Worm (Caenorhabditis elegans) whole organism, young adult: ENCODE measurements around the gene Y62H9A.16.

Source experiments
- F49E8.2 ChIP-seq: sonication (generic microtip); optimal IDR thresholded peaks from 3 replicates; lab custom pipeline; 2017; ENCODE audit warnings: missing genetic modification characterization, mild to moderate bottlenecking, missing compliant biosample characterization, antibody characterized with exemption, moderate library complexity; ENCODE audit not compliant: insufficient read depth
- F55B11.4 ChIP-seq: sonication (generic microtip); optimal IDR thresholded peaks from 2 replicates; lab custom pipeline; 2016; ENCODE audit warnings: missing compliant biosample characterization, missing genetic modification characterization, borderline replicate concordance; ENCODE audit not compliant: insufficient read depth
- F57C9.4 ChIP-seq: sonication (generic microtip); optimal IDR thresholded peaks from 2 replicates; lab custom pipeline; 2017; ENCODE audit warnings: mild to moderate bottlenecking, missing genetic modification characterization, missing compliant biosample characterization
- Y53G8AR.9 ChIP-seq: fragments of 200-800 bp; sonication (Bioruptor generic); conservative IDR thresholded peaks from 2 replicates; pipeline ENCODE4 v1.3.6; 2022; ENCODE audit warnings: missing genetic modification reagents, missing genetic modification characterization, missing compliant biosample characterization
- Y67H2A.10 ChIP-seq: fragments of 200-800 bp; sonication (Bioruptor generic); conservative IDR thresholded peaks from 2 replicates; pipeline ENCODE4 v1.3.6; 2022; ENCODE audit warnings: missing genetic modification reagents, missing genetic modification characterization, missing compliant biosample characterization
- ZK185.1 ChIP-seq: sonication (generic microtip); optimal IDR thresholded peaks from 2 replicates; lab custom pipeline; 2016; ENCODE audit warnings: mild to moderate bottlenecking, missing genetic modification characterization, missing compliant biosample characterization; ENCODE audit not compliant: poor library complexity, severe bottlenecking
- akir-1 ChIP-seq: fragments of 200-800 bp; sonication (Bioruptor generic); optimal IDR thresholded peaks from 2 replicates; lab custom pipeline; 2018; ENCODE audit warnings: mild to moderate bottlenecking, missing genetic modification characterization, moderate library complexity, missing compliant biosample characterization
- aptf-2 ChIP-seq: fragments of 200-800 bp; sonication (Bioruptor generic); conservative IDR thresholded peaks from 2 replicates; pipeline ENCODE4 v1.3.6; 2022; ENCODE audit warnings: missing genetic modification reagents, missing genetic modification characterization, missing compliant biosample characterization
- athp-1 ChIP-seq: sonication (generic microtip); optimal IDR thresholded peaks from 2 replicates; lab custom pipeline; 2017; ENCODE audit warnings: mild to moderate bottlenecking, missing genetic modification characterization, missing compliant biosample characterization
- cebp-1 ChIP-seq, 2 experiments: fragments of 200-800 bp in 1 of 2; sonication (Bioruptor generic) in 1 of 2; sonication (generic microtip) in 1 of 2; IDR thresholded peaks in 1 of 2; optimal IDR thresholded peaks in 1 of 2; 2 replicates each; pipeline versions ENCODE4 v1.3.6 to Lab custom; 2017 to 2022; ENCODE audit warnings: missing compliant biosample characterization in 2 of 2, missing genetic modification characterization in 2 of 2, mild to moderate bottlenecking in 1 of 2, missing genetic modification reagents in 1 of 2, moderate library complexity in 1 of 2
- ceh-100 ChIP-seq: fragments of 200-800 bp; sonication (Bioruptor generic); IDR thresholded peaks from 2 replicates; pipeline ENCODE4 v1.3.6; 2022; ENCODE audit warnings: missing genetic modification reagents, missing genetic modification characterization, missing compliant biosample characterization
- ceh-79 ChIP-seq: sonication (generic microtip); optimal IDR thresholded peaks from 2 replicates; lab custom pipeline; 2017; ENCODE audit warnings: mild to moderate bottlenecking, missing genetic modification characterization, missing compliant biosample characterization
- chd-7 ChIP-seq: sonication (generic microtip); optimal IDR thresholded peaks from 2 replicates; lab custom pipeline; 2016; ENCODE audit warnings: mild to moderate bottlenecking, missing genetic modification characterization, moderate library complexity, missing compliant biosample characterization
- die-1 ChIP-seq: sonication (generic microtip); optimal IDR thresholded peaks from 2 replicates; lab custom pipeline; 2016; ENCODE audit warnings: missing genotype, mild to moderate bottlenecking, missing genetic modification characterization, missing compliant biosample characterization
- dox-1 ChIP-seq: fragments of 200-800 bp; sonication (Bioruptor generic); IDR thresholded peaks from 2 replicates; pipeline ENCODE4 v1.3.6; 2022; ENCODE audit warnings: missing genetic modification reagents, missing genetic modification characterization, missing compliant biosample characterization
- ets-4 ChIP-seq: fragments of 200-800 bp; sonication (Bioruptor generic); optimal IDR thresholded peaks from 2 replicates; lab custom pipeline; 2018; ENCODE audit warnings: mild to moderate bottlenecking, missing genetic modification characterization, missing compliant biosample characterization
- gei-17 ChIP-seq: fragments of 200-800 bp; sonication (Bioruptor generic); optimal IDR thresholded peaks from 2 replicates; lab custom pipeline; 2018; ENCODE audit warnings: mild to moderate bottlenecking, missing genetic modification characterization, missing compliant biosample characterization
- hlh-12 ChIP-seq: sonication (generic microtip); optimal IDR thresholded peaks from 2 replicates; lab custom pipeline; 2016; ENCODE audit warnings: missing genetic modification characterization, missing compliant biosample characterization
- hrde-1 ChIP-seq: sonication (generic microtip); optimal IDR thresholded peaks from 2 replicates; lab custom pipeline; 2016; ENCODE audit warnings: missing genetic modification characterization, mild to moderate bottlenecking, missing compliant biosample characterization, moderate library complexity, missing genotype, missing genetic modification reagents, borderline replicate concordance
- lag-1 ChIP-seq: fragments of 200-800 bp; sonication (Bioruptor generic); IDR thresholded peaks from 2 replicates; pipeline ENCODE4 v1.3.6; 2022; ENCODE audit warnings: missing genetic modification reagents, missing genetic modification characterization, missing compliant biosample characterization
- lin-54 ChIP-seq: fragments of 200-800 bp; sonication (Bioruptor generic); optimal IDR thresholded peaks from 2 replicates; lab custom pipeline; 2018; ENCODE audit warnings: mild to moderate bottlenecking, missing genetic modification characterization, missing compliant biosample characterization
- madf-10 ChIP-seq: sonication (generic microtip); optimal IDR thresholded peaks from 2 replicates; lab custom pipeline; 2016; ENCODE audit warnings: mild to moderate bottlenecking, missing genetic modification characterization, missing compliant biosample characterization
- madf-3 ChIP-seq: fragments of 200-800 bp; sonication (Bioruptor generic); IDR thresholded peaks from 2 replicates; pipeline ENCODE4 v1.3.6; 2022; ENCODE audit warnings: missing genetic modification reagents, missing genetic modification characterization, missing compliant biosample characterization
- madf-8 ChIP-seq: fragments of 200-800 bp; sonication (Bioruptor generic); conservative IDR thresholded peaks from 2 replicates; pipeline ENCODE4 v1.3.6; 2022; ENCODE audit warnings: missing genetic modification reagents, missing genetic modification characterization, missing compliant biosample characterization
- mxl-1 ChIP-seq: sonication (generic microtip); optimal IDR thresholded peaks from 2 replicates; lab custom pipeline; 2016; ENCODE audit warnings: missing genetic modification characterization, missing compliant biosample characterization
- nhr-120 ChIP-seq: fragments of 200-800 bp; sonication (Bioruptor generic); IDR thresholded peaks from 2 replicates; pipeline ENCODE4 v1.3.6; 2022; ENCODE audit warnings: missing genetic modification characterization, missing compliant biosample characterization
- nhr-90 ChIP-seq: sonication (generic microtip); optimal IDR thresholded peaks from 2 replicates; lab custom pipeline; 2016; ENCODE audit warnings: missing genotype, mild to moderate bottlenecking, missing genetic modification characterization, missing compliant biosample characterization
- pha-4 ChIP-seq: fragments of 150-350 bp; sonication (generic microtip); optimal IDR thresholded peaks from 2 replicates; lab custom pipeline; 2014; ENCODE audit warnings: missing biosample characterization, missing genetic modification reagents, missing genetic modification characterization
- rec-8 ChIP-seq, 2 experiments: sonication (generic microtip); optimal IDR thresholded peaks; 2 replicates each; lab custom pipeline; 2016; ENCODE audit warnings: mild to moderate bottlenecking in 2 of 2, missing genetic modification characterization in 2 of 2, missing genetic modification reagents in 2 of 2, missing genotype in 2 of 2, missing biosample characterization in 1 of 2, missing compliant biosample characterization in 1 of 2, moderate library complexity in 1 of 2
- repo-1 ChIP-seq: sonication (generic microtip); optimal IDR thresholded peaks from 2 replicates; lab custom pipeline; 2017; ENCODE audit warnings: mild to moderate bottlenecking, missing genetic modification characterization, missing compliant biosample characterization
- sdz-38 ChIP-seq: sonication (generic microtip); optimal IDR thresholded peaks from 2 replicates; lab custom pipeline; 2016; ENCODE audit warnings: missing genotype, missing genetic modification characterization, missing compliant biosample characterization
- sea-2 ChIP-seq: fragments of 200-800 bp; sonication (Bioruptor generic); IDR thresholded peaks from 2 replicates; pipeline ENCODE4 v1.3.6; 2022; ENCODE audit warnings: missing genetic modification characterization, missing compliant biosample characterization
- somi-1 ChIP-seq: fragments of 200-800 bp; sonication (Bioruptor generic); optimal IDR thresholded peaks from 2 replicates; lab custom pipeline; 2018; ENCODE audit warnings: mild to moderate bottlenecking, missing genetic modification characterization, missing compliant biosample characterization
- sptf-2 ChIP-seq: fragments of 200-800 bp; sonication (Bioruptor generic); optimal IDR thresholded peaks from 2 replicates; lab custom pipeline; 2018; ENCODE audit warnings: mild to moderate bottlenecking, missing genetic modification characterization, missing compliant biosample characterization
- xnd-1 ChIP-seq: sonication (generic microtip); optimal IDR thresholded peaks from 2 replicates; lab custom pipeline; 2016; ENCODE audit warnings: missing genotype, missing genetic modification reagents, missing genetic modification characterization, missing compliant biosample characterization
- zfh-2 ChIP-seq: fragments of 200-800 bp; sonication (Bioruptor generic); conservative IDR thresholded peaks from 2 replicates; pipeline ENCODE4 v1.3.6; 2022; ENCODE audit warnings: missing genetic modification reagents, missing genetic modification characterization, missing compliant biosample characterization
- zim-3 ChIP-seq: sonication (generic microtip); optimal IDR thresholded peaks from 2 replicates; lab custom pipeline; 2017; ENCODE audit warnings: mild to moderate bottlenecking, missing genetic modification characterization, moderate library complexity, missing compliant biosample characterization
- ztf-25 ChIP-seq: fragments of 200-800 bp; sonication (Bioruptor generic); IDR thresholded peaks from 2 replicates; pipeline ENCODE4 v1.3.6; 2022; ENCODE audit warnings: missing genetic modification reagents, missing genetic modification characterization, missing compliant biosample characterization
- ztf-26 ChIP-seq: sonication (generic microtip); optimal IDR thresholded peaks from 2 replicates; lab custom pipeline; 2017; ENCODE audit warnings: missing genetic modification characterization, missing compliant biosample characterization

The Y62H9A.16 gene

ce11 chrX:11878109-11878508 is 40.0 kb upstream of the Y62H9A.16 start, which contains the start of gene Y62H9A.2:
Gene Y62H9A.2, minus strand, starts transcription at chrX:11878209.
- no peak for TF ChIP-seq somi-1
- TF ChIP-seq die-1 (tag; lab: Kevin White, UChicago): no peak
- no peak for TF ChIP-seq zim-3 (tag; lab: Kevin White, UChicago)
- no peak for TF ChIP-seq athp-1
- TF ChIP-seq dox-1 (GFP tag; lab: Robert Waterston, UW): no peak
- no peak for TF ChIP-seq Y67H2A.10 (GFP tag; lab: Robert Waterston, UW)
- TF ChIP-seq repo-1 (tag; lab: Kevin White, UChicago): no peak
- TF ChIP-seq chd-7 (tag; lab: Kevin White, UChicago): no peak
- no peak for TF ChIP-seq nhr-120
- TF ChIP-seq ZK185.1 (tag; lab: Kevin White, UChicago): no peak
- TF ChIP-seq F49E8.2 (tag; lab: Kevin White, UChicago): no peak
- no peak for TF ChIP-seq aptf-2 (GFP tag; lab: Robert Waterston, UW)

DNA sequence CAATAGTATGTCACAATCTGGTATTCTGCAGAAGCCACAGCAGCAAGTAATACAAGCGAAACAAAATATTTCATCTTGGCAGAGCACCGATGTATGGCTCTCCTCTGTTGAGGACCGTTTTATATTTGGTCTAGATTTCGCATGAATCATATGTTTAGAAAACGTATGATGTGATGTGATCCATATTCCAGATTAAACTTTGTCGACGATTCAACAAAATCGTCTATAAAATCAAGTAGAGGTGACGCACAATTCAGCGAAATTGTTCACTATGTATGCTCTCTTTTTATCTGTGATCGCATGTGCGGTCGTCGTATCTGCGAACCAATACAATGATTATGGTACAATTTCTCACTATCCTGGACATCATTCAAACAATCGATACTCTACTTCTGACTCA is 38.2 kb upstream of the Y62H9A.16 start, which contains the start of the genes Y62H9A.3 and Y62H9A.4:
Y62H9A.3 (minus strand) TSS at position 101 of the 400 bp plus-strand sequence.
Y62H9A.4 (plus strand) TSS at position 256 of the 400 bp plus-strand sequence.
- no peak for TF ChIP-seq Y53G8AR.9 (GFP tag; lab: Robert Waterston, UW)
- no peak for TF ChIP-seq zfh-2
- TF ChIP-seq repo-1 (tag; lab: Kevin White, UChicago): no peak
- TF ChIP-seq ceh-100 (GFP tag; lab: Robert Waterston, UW): no peak
- TF ChIP-seq sdz-38: no peak
- no peak for TF ChIP-seq ztf-26 (tag; lab: Kevin White, UChicago)
- TF ChIP-seq rec-8 (tag; optimal IDR thresholded peaks at IDR 0.05; lab: Kevin White, UChicago): no peak
- no peak for TF ChIP-seq gei-17 (GFP tag; lab: Kevin White, UChicago)
- no peak for TF ChIP-seq F57C9.4 (tag; lab: Kevin White, UChicago)
- TF ChIP-seq mxl-1: no peak
- no peak for TF ChIP-seq lag-1 (GFP tag; lab: Robert Waterston, UW)
- TF ChIP-seq nhr-90 (tag; lab: Kevin White, UChicago): no peak
- no peak for TF ChIP-seq cebp-1 (GFP tag; IDR thresholded peaks at IDR 0.05; lab: Robert Waterston, UW)
- TF ChIP-seq cebp-1 (tag; optimal IDR thresholded peaks at IDR 0.05; lab: Kevin White, UChicago): no peak
- no peak for TF ChIP-seq madf-8
- TF ChIP-seq, all 124 proteins: peak for 0

ce11 chrX:11882800-11883199 is 35.3 kb upstream of the Y62H9A.16 start, which contains the start of the genes Y62H9A.5 and ule-5:
Gene Y62H9A.5, minus strand, starts transcription at chrX:11882900.
Gene ule-5, plus strand, starts transcription at chrX:11883127.
- TF ChIP-seq nhr-120: no peak

ce11 chrX:11885577-11885976 is 32.5 kb upstream of the Y62H9A.16 start, which contains the start of gene Y62H9A.7:
Gene Y62H9A.7, minus strand, starts transcription at chrX:11885677.
- no peak for TF ChIP-seq repo-1 (tag; lab: Kevin White, UChicago)
- TF ChIP-seq hrde-1 (tag; lab: Kevin White, UChicago): no peak
- TF ChIP-seq F55B11.4 (tag; lab: Kevin White, UChicago): no peak
- TF ChIP-seq ets-4: no peak
- no peak for TF ChIP-seq xnd-1 (tag; lab: Kevin White, UChicago)
- no peak for TF ChIP-seq madf-10 (tag; lab: Kevin White, UChicago)
- no peak for TF ChIP-seq lin-54
- no peak for TF ChIP-seq ceh-79 (tag; lab: Kevin White, UChicago)
- no peak for TF ChIP-seq pha-4 (tag; lab: Kevin White, UChicago)
- TF ChIP-seq hlh-12 (tag; lab: Kevin White, UChicago): no peak
- no peak for TF ChIP-seq sptf-2 (GFP tag; lab: Kevin White, UChicago)
- no peak for TF ChIP-seq ztf-25 (GFP tag; lab: Robert Waterston, UW)
- TF ChIP-seq sea-2: no peak
- TF ChIP-seq madf-3: no peak
- TF ChIP-seq akir-1: no peak
- TF ChIP-seq athp-1: no peak
- TF ChIP-seq, all 124 proteins: peak for 0
